Fruit fly (Drosophila melanogaster): Measurements from ENCODE around the gene phr6-4.

Gene phr6-4

dm6 chr2L:20597744-20598143 lies 47.8 kb downstream of the phr6-4 start:
- no peak for TF ChIP-seq cnc (optimal IDR thresholded peaks at IDR 0.05)
- no peak for TF ChIP-seq toe (GFP tag; optimal IDR thresholded peaks at IDR 0.05)
- no peak for TF ChIP-seq Mnt (GFP tag; optimal IDR thresholded peaks at IDR 0.05)
- TF ChIP-seq CG7045 (GFP tag; optimal IDR thresholded peaks at IDR 0.05): no peak
- no peak for TF ChIP-seq kay (GFP tag; ENCODE audit: borderline replicate concordance)
- no peak for TF ChIP-seq CG7101 (tag; optimal IDR thresholded peaks at IDR 0.05)
- TF ChIP-seq Crg-1 (GFP tag; optimal IDR thresholded peaks at IDR 0.05): no peak
- no peak for TF ChIP-seq CG14711 (tag; optimal IDR thresholded peaks at IDR 0.05)
- TF ChIP-seq pad (GFP tag; optimal IDR thresholded peaks at IDR 0.05): no peak
- no peak for TF ChIP-seq Clk (GFP tag; optimal IDR thresholded peaks at IDR 0.05)
- TF ChIP-seq CG1620 (GFP tag; optimal IDR thresholded peaks at IDR 0.05): no peak
- TF ChIP-seq ovo (GFP tag; optimal IDR thresholded peaks at IDR 0.05): no peak
- no peak for TF ChIP-seq CG5204 (GFP tag; optimal IDR thresholded peaks at IDR 0.05)
- no peak for TF ChIP-seq CG12768 (GFP tag; optimal IDR thresholded peaks at IDR 0.05)

Measured in whole organism, adult.